Worm (Caenorhabditis elegans): ENCODE data around the gene C44B7.7.

Gene C44B7.7

ce11 chrII:6849308-6849707 is 30.7 kb downstream of the C44B7.7 start (continued):
- TF ChIP-seq hmg-1.1 (GFP tag; IDR thresholded peaks at IDR 0.05) (0 out of 2 replicates have a peak, but pooled peaks have one; percentile 13), aly-2 (tag; optimal IDR thresholded peaks at IDR 0.05) (no peak), daf-8 (GFP tag; IDR thresholded peaks at IDR 0.05) (no peak), F49E8.2 (tag; optimal IDR thresholded peaks at IDR 0.05; ENCODE audit: borderline replicate concordance) (no peak), lin-39 (tag; optimal IDR thresholded peaks at IDR 0.05) (no peak), zfp-2 (tag; optimal IDR thresholded peaks at IDR 0.05) (no peak), nhr-28 (tag; optimal IDR thresholded peaks at IDR 0.05) (peak; percentile 94), Y48G9A.11 (GFP tag; IDR thresholded peaks at IDR 0.05) (no peak), sdz-12 (GFP tag; optimal IDR thresholded peaks at IDR 0.05) (no peak), ztf-7 (tag; optimal IDR thresholded peaks at IDR 0.05) (no peak), madf-5 (GFP tag; IDR thresholded peaks at IDR 0.05) (no peak), cey-2 (tag; optimal IDR thresholded peaks at IDR 0.05; ENCODE audit: borderline replicate concordance, insufficient read depth) (peak; percentile 84), snpc-1.2 (GFP tag; IDR thresholded peaks at IDR 0.05) (no peak), nhr-111 (GFP tag; optimal IDR thresholded peaks at IDR 0.05) (no peak), arid-1 (GFP tag; conservative IDR thresholded peaks at IDR 0.05) (no peak), dmd-6 (GFP tag; IDR thresholded peaks at IDR 0.05) (peak; percentile 52), T20F7.1 (GFP tag; optimal IDR thresholded peaks at IDR 0.05) (no peak), nhr-48 (tag; optimal IDR thresholded peaks at IDR 0.05) (peak; percentile 81), lin-29 (GFP tag; IDR thresholded peaks at IDR 0.05) (no peak), mxl-2 (GFP tag; conservative IDR thresholded peaks at IDR 0.05) (no peak), dmd-8 (GFP tag; IDR thresholded peaks at IDR 0.05) (no peak), attf-4 (tag; optimal IDR thresholded peaks at IDR 0.05) (no peak), F26F4.8 (GFP tag; conservative IDR thresholded peaks at IDR 0.05) (no peak), mxl-3 (GFP tag; optimal IDR thresholded peaks at IDR 0.05) (peak; percentile 81), fkh-10 (GFP tag; optimal IDR thresholded peaks at IDR 0.05) (no peak), ceh-32 (tag; optimal IDR thresholded peaks at IDR 0.05; ENCODE audit: poor library complexity) (no peak), ama-1 (optimal IDR thresholded peaks at IDR 0.05) (no peak), gei-8 (GFP tag; optimal IDR thresholded peaks at IDR 0.05) (no peak), mdl-1 (tag; optimal IDR thresholded peaks at IDR 0.05) (peak; percentile 73 to 97), nhr-25 (tag; optimal IDR thresholded peaks at IDR 0.05; ENCODE audit: borderline replicate concordance, insufficient read depth) (peak; percentile 61), hlh-30 (tag; optimal IDR thresholded peaks at IDR 0.05; ENCODE audit: insufficient read depth) (peak; percentile 89), ceh-20 (GFP tag; IDR thresholded peaks at IDR 0.05) (peak; percentile 41; the same call in 1 of the 2 replicates), mdt-29 (GFP tag; IDR thresholded peaks at IDR 0.05) (no peak), ceh-82 (tag; optimal IDR thresholded peaks at IDR 0.05) (no peak), Y5F2A.4 (GFP tag; optimal IDR thresholded peaks at IDR 0.05) (no peak), dpl-1 (GFP tag; optimal IDR thresholded peaks at IDR 0.05) (peak; percentile 15), madf-9 (GFP tag; conservative IDR thresholded peaks at IDR 0.05) (no peak), lin-15B (tag; optimal IDR thresholded peaks at IDR 0.05) (no peak), lin-1 (GFP tag; IDR thresholded peaks at IDR 0.05) (peak; percentile 64), egl-43 (GFP tag; IDR thresholded peaks at IDR 0.05) (no peak), R02D3.7 (tag; optimal IDR thresholded peaks at IDR 0.05) (no peak), F10B5.3 (tag; optimal IDR thresholded peaks at IDR 0.05) (no peak), zag-1 (tag; optimal IDR thresholded peaks at IDR 0.05) (no peak), nhr-6 (tag; optimal IDR thresholded peaks at IDR 0.05) (no peak), nhr-76 (tag; optimal IDR thresholded peaks at IDR 0.05) (peak; percentile 3), dmd-9 (GFP tag; IDR thresholded peaks at IDR 0.05) (no peak), lsy-2 (tag; optimal IDR thresholded peaks at IDR 0.05) (peak; percentile 25 to 61), jun-1 (tag; optimal IDR thresholded peaks at IDR 0.05) (no peak), Y105C5A.15 (GFP tag; IDR thresholded peaks at IDR 0.05) (no peak), skn-1 (tag; optimal IDR thresholded peaks at IDR 0.05) (no peak), T26A8.4 (GFP tag; IDR thresholded peaks at IDR 0.05) (0 out of 2 replicates have a peak, but pooled peaks have one; percentile 20), ctbp-1 (GFP tag; IDR thresholded peaks at IDR 0.05) (no peak)
